Worm (Caenorhabditis elegans) whole organism, L4 larva: ENCODE measurements around the gene B0228.7.

Source experiments
- mdl-1 ChIP-seq, 2 experiments: fragments of 150-350 bp in 1 of 2; sonication (generic microtip) in 1 of 2; optimal IDR thresholded peaks; 2 replicates each; lab custom pipeline; 2014 to 2017; ENCODE audit warnings: missing biosample characterization in 2 of 2, missing genetic modification characterization in 2 of 2
- nhr-10 ChIP-seq: fragments of 150-350 bp; optimal IDR thresholded peaks from 2 replicates; lab custom pipeline; 2014; ENCODE audit warnings: missing biosample characterization, missing genetic modification characterization
- nhr-25 ChIP-seq: sonication (generic microtip); optimal IDR thresholded peaks from 2 replicates; lab custom pipeline; 2017; ENCODE audit warnings: missing genetic modification characterization, mild to moderate bottlenecking, missing compliant biosample characterization, antibody characterized with exemption, moderate library complexity, borderline replicate concordance; ENCODE audit not compliant: insufficient read depth
- unc-62 ChIP-seq, 3 experiments: fragments of 150-350 bp in 1 of 3; sonication (generic microtip); optimal IDR thresholded peaks in 2 of 3; peaks in 1 of 3; 1 replicate in 1 of 3; 2 replicates in 2 of 3; lab custom pipeline; 2014 to 2017; ENCODE audit warnings: missing biosample characterization in 3 of 3, missing genetic modification characterization in 3 of 3, missing genetic modification reagents in 3 of 3, missing genotype in 1 of 3

DNA sequence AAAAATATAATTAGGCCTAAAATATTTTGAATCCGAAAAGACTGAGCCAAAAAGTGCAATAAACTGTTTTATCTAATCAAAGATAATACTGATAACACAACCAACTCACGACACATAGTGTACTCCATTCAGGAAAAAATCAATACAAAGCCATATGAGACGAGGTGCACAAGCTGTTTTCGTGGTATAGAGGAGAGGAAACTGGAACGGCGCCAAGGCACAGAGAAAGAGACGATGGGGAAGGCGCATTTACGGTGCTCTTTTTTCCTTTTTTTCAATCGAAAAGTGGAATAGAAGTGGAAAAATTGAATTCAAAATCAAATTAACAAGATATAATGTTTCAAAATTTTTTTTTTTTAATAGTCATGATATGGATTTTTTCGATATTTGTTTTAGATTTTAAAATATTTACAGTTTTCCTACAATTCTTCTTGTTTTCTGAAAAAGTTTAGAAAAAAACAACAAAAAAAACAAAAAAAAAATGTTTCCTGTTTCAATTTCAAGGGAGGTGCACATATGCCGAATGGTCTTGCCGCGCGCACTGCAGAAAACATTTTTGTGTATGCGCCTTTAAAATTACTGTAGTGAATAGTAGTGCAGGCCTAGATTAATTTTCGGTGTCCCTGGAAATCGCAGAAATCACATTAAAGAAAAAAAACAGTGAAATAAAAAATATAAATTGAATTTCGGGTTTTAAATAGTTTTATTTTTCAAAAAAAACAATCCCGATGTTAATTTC lies at the start of gene B0228.7:
- TF ChIP-seq nhr-25 (tag; lab: Kevin White, UChicago) (no peak), nhr-10 (tag; lab: Kevin White, UChicago) (no peak), unc-62 (GFP tag; optimal IDR thresholded peaks at IDR 0.05 in 1 of 2; lab: Kevin White, UChicago) (no peak), unc-62 (tag; optimal IDR thresholded peaks at IDR 0.05; lab: Kevin White, UChicago) (no peak), mdl-1 (tag; optimal IDR thresholded peaks at IDR 0.05; lab: Kevin White, UChicago) (no peak)
